Fruit fly (Drosophila melanogaster) whole organism, prepupa: ENCODE data around the gene Hyls1.

Experiments
- CG8319 ChIP-seq: fragments of 200-800 bp; sonication (Bioruptor generic); optimal IDR thresholded peaks from 3 replicates; lab custom pipeline; 2016; ENCODE audit warnings: missing biosample characterization, missing genetic modification characterization
- CG8632 ChIP-seq: fragments of 200-800 bp; sonication (Bioruptor generic); optimal IDR thresholded peaks from 3 replicates; lab custom pipeline; 2016; ENCODE audit warnings: missing biosample characterization, missing genetic modification characterization
- Hr39 ChIP-seq: fragments of 200-800 bp; sonication (Bioruptor generic); optimal IDR thresholded peaks from 2 replicates; lab custom pipeline; 2016; ENCODE audit warnings: missing biosample characterization, missing genetic modification characterization
- dsx ChIP-seq: fragments of 200-800 bp; optimal IDR thresholded peaks from 3 replicates; lab custom pipeline; 2019; ENCODE audit warnings: missing biosample characterization, mild to moderate bottlenecking, missing genetic modification characterization, moderate library complexity; ENCODE audit not compliant: poor library complexity, severe bottlenecking

- TF ChIP-seq dsx (GFP tag; lab: Kevin White, UChicago) (no peak), CG8319 (GFP tag; lab: Kevin White, UChicago) (no peak), CG8632 (GFP tag; lab: Kevin White, UChicago) (no peak), Hr39 (GFP tag; lab: Kevin White, UChicago) (no peak)
These were observed 41.8 kb downstream of the Hyls1 start, which contains the start of the genes cni and fzy for dm6 chr2L:16310648-16311047.
